Worm (Caenorhabditis elegans): ENCODE data around the gene cct-2.

- TF ChIP-seq nhr-76 (tag; optimal IDR thresholded peaks at IDR 0.05) (no peak), hlh-1 (tag; optimal IDR thresholded peaks at IDR 0.05) (no peak), sptf-1 (tag; optimal IDR thresholded peaks at IDR 0.05) (no peak), ceh-39 (tag; optimal IDR thresholded peaks at IDR 0.05) (no peak), unc-39 (tag; optimal IDR thresholded peaks at IDR 0.05) (no peak)
Measured at ce11 chrII:8927253-8927791, at the start of gene cct-2.

Data from whole organism, mixed stage, embryonic.